Worm (Caenorhabditis elegans) whole organism, late embryonic: ENCODE results near the gene twnk-1.

Source experiments
- Y22D7AL.16 ChIP-seq: sonication (generic microtip); optimal IDR thresholded peaks from 2 replicates; lab custom pipeline; 2016; ENCODE audit warnings: missing genetic modification characterization, missing compliant biosample characterization
- ama-1 ChIP-seq: fragments of 150-350 bp; optimal IDR thresholded peaks from 2 replicates; lab custom pipeline; 2014
- elt-4 ChIP-seq: sonication (generic microtip); optimal IDR thresholded peaks from 2 replicates; lab custom pipeline; 2016; ENCODE audit warnings: missing genetic modification characterization, missing compliant biosample characterization
- hlh-8 ChIP-seq: sonication (generic microtip); optimal IDR thresholded peaks from 2 replicates; lab custom pipeline; 2016; ENCODE audit warnings: missing genotype, missing genetic modification characterization, missing compliant biosample characterization
- lin-11 ChIP-seq: fragments of 200-800 bp; sonication (Bioruptor generic); optimal IDR thresholded peaks from 2 replicates; lab custom pipeline; 2018; ENCODE audit warnings: mild to moderate bottlenecking, missing genetic modification characterization, missing compliant biosample characterization
- pha-4 ChIP-seq: fragments of 150-350 bp; optimal IDR thresholded peaks from 2 replicates; lab custom pipeline; 2018; ENCODE audit warnings: missing biosample characterization, missing genetic modification reagents, missing genetic modification characterization
- sdc-2 ChIP-seq: sonication (generic microtip); optimal IDR thresholded peaks from 2 replicates; lab custom pipeline; 2016; ENCODE audit warnings: missing genotype, missing genetic modification characterization, missing compliant biosample characterization

DNA sequence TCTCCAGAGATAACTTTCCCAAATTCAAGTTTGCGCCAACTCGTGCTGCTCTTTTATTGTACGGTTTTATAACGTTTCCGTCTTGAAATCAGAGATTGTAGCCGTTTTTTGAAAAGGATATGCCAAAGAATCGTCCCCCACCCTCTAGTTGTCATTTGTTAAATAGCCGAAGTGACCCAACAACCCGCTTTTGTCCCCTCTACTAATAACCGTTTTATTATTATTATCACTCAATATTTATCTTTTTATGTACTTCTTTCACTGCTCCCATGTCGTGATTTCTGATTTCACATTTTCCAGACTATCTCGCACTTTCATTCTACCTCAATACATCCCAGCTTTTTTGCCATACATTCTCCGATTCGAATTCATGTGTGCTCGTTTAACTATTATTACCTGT is 36.0 kb downstream of the twnk-1 start:
- TF ChIP-seq Y22D7AL.16 (no peak), pha-4 (tag; lab: Kevin White, UChicago) (no peak), elt-4 (tag; lab: Kevin White, UChicago) (no peak), sdc-2 (tag; lab: Kevin White, UChicago) (no peak), lin-11 (no peak), ama-1 (no peak), hlh-8 (tag; lab: Kevin White, UChicago) (no peak)
